Worm (Caenorhabditis elegans): Measurements from ENCODE around the gene srbc-56.

ce11 chrV:15781086-15781485 lies 50.4 kb downstream of the srbc-56 start, which contains the start of gene T26E4.2:
- TF ChIP-seq hlh-15 (tag; optimal IDR thresholded peaks at IDR 0.05) (no peak), ama-1 (optimal IDR thresholded peaks at IDR 0.05) (no peak), nhr-11 (tag; optimal IDR thresholded peaks at IDR 0.05) (no peak), ets-4 (tag; optimal IDR thresholded peaks at IDR 0.05) (no peak), pqm-1 (tag; optimal IDR thresholded peaks at IDR 0.05) (no peak), zip-5 (tag; optimal IDR thresholded peaks at IDR 0.05) (no peak), pag-3 (tag; optimal IDR thresholded peaks at IDR 0.05; ENCODE audit: borderline replicate concordance) (no peak), nfya-1 (tag; optimal IDR thresholded peaks at IDR 0.05) (no peak), unc-55 (GFP tag; optimal IDR thresholded peaks at IDR 0.05) (no peak), pha-4 (tag; optimal IDR thresholded peaks at IDR 0.05) (no peak), tbx-2 (tag; optimal IDR thresholded peaks at IDR 0.05) (no peak)

Data from whole organism, late embryonic.